Worm (Caenorhabditis elegans) whole organism, young adult: ENCODE results near the gene cest-10.

Experiments
- attf-5 ChIP-seq: fragments of 200-800 bp; sonication (Bioruptor generic); optimal IDR thresholded peaks from 2 replicates; lab custom pipeline; 2018; ENCODE audit warnings: mild to moderate bottlenecking, missing genetic modification characterization, missing compliant biosample characterization
- pha-4 ChIP-seq: fragments of 150-350 bp; sonication (generic microtip); optimal IDR thresholded peaks from 2 replicates; lab custom pipeline; 2014; ENCODE audit warnings: missing biosample characterization, missing genetic modification reagents, missing genetic modification characterization

ce11 chrIV:7171222-7171621 lies 9.1 kb upstream of the cest-10 start, which contains the start of gene str-220:
- no peak for TF ChIP-seq pha-4 (tag; lab: Kevin White, UChicago)
- TF ChIP-seq attf-5 (GFP tag; lab: Kevin White, UChicago): no peak
